Fruit fly (Drosophila melanogaster) whole organism, embryonic: ENCODE data around the gene CG17207.
A peak's percentile ranks its signal among the peaks of the same experiment; 100 is the strongest.

Experiments used
- ATbp ChIP-seq: fragments of 200-800 bp; sonication (Bioruptor generic); optimal IDR thresholded peaks from 2 replicates; lab custom pipeline; 2017; ENCODE audit warnings: missing biosample characterization, mild to moderate bottlenecking, missing genetic modification characterization, missing genetic modification reagents
- BtbVII ChIP-seq: fragments of 200-800 bp; sonication (Bioruptor generic); optimal IDR thresholded peaks from 3 replicates; lab custom pipeline; 2017; ENCODE audit warnings: missing biosample characterization, mild to moderate bottlenecking, missing genetic modification characterization
- CG11093 ChIP-seq: fragments of 200-800 bp; sonication (Bioruptor generic); IDR thresholded peaks from 3 replicates; pipeline ENCODE4 v1.3.6; 2022; ENCODE audit warnings: missing biosample characterization, missing genetic modification characterization
- CG12155 ChIP-seq: fragments of 200-800 bp; sonication (Bioruptor generic); optimal IDR thresholded peaks from 3 replicates; lab custom pipeline; 2016; ENCODE audit warnings: missing biosample characterization, missing genetic modification characterization
- CG12236 ChIP-seq: fragments of 200-800 bp; sonication (Bioruptor generic); optimal IDR thresholded peaks from 2 replicates; lab custom pipeline; 2016; ENCODE audit warnings: missing biosample characterization, missing genetic modification characterization
- CG13894 ChIP-seq: fragments of 200-800 bp; sonication (Bioruptor generic); optimal IDR thresholded peaks from 3 replicates; lab custom pipeline; 2018; ENCODE audit warnings: missing biosample characterization, mild to moderate bottlenecking, missing genetic modification characterization, moderate library complexity
- CG14667 ChIP-seq: fragments of 200-800 bp; sonication (Bioruptor generic); IDR thresholded peaks from 2 replicates; pipeline ENCODE4 v1.3.6; 2022; ENCODE audit warnings: missing biosample characterization, missing genetic modification characterization
- CG15011 ChIP-seq: fragments of 200-800 bp; sonication (Bioruptor generic); optimal IDR thresholded peaks from 3 replicates; lab custom pipeline; 2018; ENCODE audit warnings: missing biosample characterization, mild to moderate bottlenecking, missing genetic modification characterization
- CG15696 ChIP-seq: fragments of 200-800 bp; sonication (Bioruptor generic); optimal IDR thresholded peaks from 2 replicates; lab custom pipeline; 2019; ENCODE audit warnings: missing biosample characterization, mild to moderate bottlenecking, missing genetic modification characterization, moderate library complexity
- CG1832 ChIP-seq: fragments of 200-800 bp; sonication (Bioruptor generic); optimal IDR thresholded peaks from 2 replicates; lab custom pipeline; 2017; ENCODE audit warnings: missing biosample characterization, mild to moderate bottlenecking, missing genetic modification characterization, inconsistent platforms
- CG18619 ChIP-seq: fragments of 200-800 bp; sonication (Bioruptor generic); optimal IDR thresholded peaks from 3 replicates; lab custom pipeline; 2017; ENCODE audit warnings: missing biosample characterization, mild to moderate bottlenecking, missing genetic modification characterization
- CG2202 ChIP-seq: fragments of 200-800 bp; sonication (Bioruptor generic); optimal IDR thresholded peaks from 2 replicates; lab custom pipeline; 2018; ENCODE audit warnings: missing biosample characterization, mild to moderate bottlenecking, missing genetic modification characterization
- CG2712 ChIP-seq: fragments of 200-800 bp; optimal IDR thresholded peaks from 3 replicates; lab custom pipeline; 2019; ENCODE audit warnings: missing biosample characterization, mild to moderate bottlenecking, missing genetic modification characterization, moderate library complexity
- CG31388 ChIP-seq: fragments of 200-800 bp; sonication (Bioruptor generic); optimal IDR thresholded peaks from 2 replicates; lab custom pipeline; 2016; ENCODE audit warnings: missing biosample characterization, missing genetic modification characterization
- CG4424 ChIP-seq: fragments of 200-800 bp; sonication (Bioruptor generic); optimal IDR thresholded peaks from 3 replicates; lab custom pipeline; 2016; ENCODE audit warnings: missing biosample characterization, missing genetic modification characterization
- CG5245 ChIP-seq: fragments of 200-800 bp; sonication (Bioruptor generic); optimal IDR thresholded peaks from 3 replicates; lab custom pipeline; 2016; ENCODE audit warnings: missing biosample characterization, missing genetic modification characterization
- CG6683 ChIP-seq: fragments of 200-800 bp; sonication (Bioruptor generic); optimal IDR thresholded peaks from 2 replicates; lab custom pipeline; 2017; ENCODE audit warnings: missing biosample characterization, mild to moderate bottlenecking, missing genetic modification characterization, missing genetic modification reagents
- CG7556 ChIP-seq: fragments of 200-800 bp; sonication (Bioruptor generic); optimal IDR thresholded peaks from 2 replicates; lab custom pipeline; 2017; ENCODE audit warnings: missing biosample characterization, mild to moderate bottlenecking, missing genetic modification characterization
- CG7745 ChIP-seq: fragments of 200-800 bp; sonication (Bioruptor generic); optimal IDR thresholded peaks from 2 replicates; lab custom pipeline; 2018; ENCODE audit warnings: missing biosample characterization, mild to moderate bottlenecking, missing genetic modification characterization, moderate library complexity
- CG8089 ChIP-seq: fragments of 200-800 bp; sonication (Bioruptor generic); optimal IDR thresholded peaks from 3 replicates; lab custom pipeline; 2016; ENCODE audit warnings: missing biosample characterization, missing genetic modification characterization
- CG8281 ChIP-seq: fragments of 200-800 bp; sonication (Bioruptor generic); optimal IDR thresholded peaks from 2 replicates; lab custom pipeline; 2018; ENCODE audit warnings: missing biosample characterization, mild to moderate bottlenecking, missing genetic modification characterization, moderate library complexity
- CG9797 ChIP-seq: fragments of 200-800 bp; sonication (Bioruptor generic); optimal IDR thresholded peaks from 3 replicates; lab custom pipeline; 2018; ENCODE audit warnings: missing biosample characterization, mild to moderate bottlenecking, missing genetic modification characterization
- Dek ChIP-seq: fragments of 200-800 bp; sonication (Bioruptor generic); optimal IDR thresholded peaks from 3 replicates; lab custom pipeline; 2019; ENCODE audit warnings: missing biosample characterization, mild to moderate bottlenecking, missing genetic modification characterization, moderate library complexity
- Fer2 ChIP-seq: fragments of 200-800 bp; sonication (Bioruptor generic); optimal IDR thresholded peaks from 2 replicates; lab custom pipeline; 2018; ENCODE audit warnings: missing biosample characterization, mild to moderate bottlenecking, missing genetic modification characterization, moderate library complexity
- Hand ChIP-seq: fragments of 200-800 bp; sonication (Bioruptor generic); optimal IDR thresholded peaks from 2 replicates; lab custom pipeline; 2017; ENCODE audit warnings: mild to moderate bottlenecking, missing biosample characterization, missing genetic modification reagents, missing genetic modification characterization
- Hey ChIP-seq: fragments of 200-800 bp; sonication (Bioruptor generic); optimal IDR thresholded peaks from 3 replicates; lab custom pipeline; 2018; ENCODE audit warnings: missing biosample characterization, mild to moderate bottlenecking, missing genetic modification characterization
- NC2β ChIP-seq: fragments of 200-800 bp; sonication (Bioruptor generic); optimal IDR thresholded peaks from 2 replicates; lab custom pipeline; 2016; ENCODE audit warnings: missing biosample characterization, missing genetic modification characterization
- Sin3A ChIP-seq: fragments of >200 bp; optimal IDR thresholded peaks from 2 replicates; lab custom pipeline; 2018
- al ChIP-seq: fragments of 200-800 bp; sonication (Bioruptor generic); IDR thresholded peaks from 2 replicates; pipeline ENCODE4 v1.3.6; 2022; ENCODE audit warnings: missing biosample characterization, missing genetic modification characterization
- bsh ChIP-seq, 2 experiments: fragments of 200-800 bp; sonication (Bioruptor generic); optimal IDR thresholded peaks; 2 replicates each; lab custom pipeline; 2017 to 2018; ENCODE audit warnings: mild to moderate bottlenecking in 2 of 2, missing biosample characterization in 2 of 2, missing genetic modification characterization in 2 of 2, moderate library complexity in 1 of 2
- caup ChIP-seq: fragments of 200-800 bp; sonication (Bioruptor generic); optimal IDR thresholded peaks from 3 replicates; lab custom pipeline; 2017; ENCODE audit warnings: missing biosample characterization, mild to moderate bottlenecking, missing genetic modification characterization, moderate library complexity; ENCODE audit not compliant: severe bottlenecking
- chif ChIP-seq, 2 experiments: fragments of 200-800 bp; sonication (Bioruptor generic); optimal IDR thresholded peaks; 3 replicates each; lab custom pipeline; 2016; ENCODE audit warnings: missing biosample characterization in 2 of 2, missing genetic modification characterization in 2 of 2
- chn ChIP-seq: fragments of 200-800 bp; sonication (Bioruptor generic); optimal IDR thresholded peaks from 2 replicates; lab custom pipeline; 2016; ENCODE audit warnings: missing biosample characterization, missing genetic modification characterization
- crp ChIP-seq, 2 experiments: fragments of 200-800 bp; sonication (Bioruptor generic); optimal IDR thresholded peaks; 2 replicates in 1 of 2; 3 replicates in 1 of 2; lab custom pipeline; 2017; ENCODE audit warnings: missing biosample characterization in 2 of 2, missing genetic modification characterization in 2 of 2, mild to moderate bottlenecking in 1 of 2, moderate library complexity in 1 of 2
- dm ChIP-seq: fragments of 200-800 bp; sonication (Bioruptor generic); optimal IDR thresholded peaks from 3 replicates; lab custom pipeline; 2016; ENCODE audit warnings: missing biosample characterization, missing genetic modification characterization
- esg ChIP-seq: fragments of 200-800 bp; sonication (Bioruptor generic); conservative IDR thresholded peaks from 2 replicates; pipeline ENCODE4 v1.3.6; 2022; ENCODE audit warnings: missing biosample characterization, missing genetic modification characterization
- fd3F ChIP-seq: fragments of 200-800 bp; sonication (Bioruptor generic); optimal IDR thresholded peaks from 2 replicates; lab custom pipeline; 2018; ENCODE audit warnings: missing biosample characterization, mild to moderate bottlenecking, missing genetic modification characterization, moderate library complexity
- gce ChIP-seq: fragments of 200-800 bp; sonication (Bioruptor generic); IDR thresholded peaks from 3 replicates; pipeline ENCODE4 v1.3.6; 2022; ENCODE audit warnings: missing biosample characterization, missing genetic modification characterization
- gcm ChIP-seq: fragments of 200-800 bp; sonication (Bioruptor generic); optimal IDR thresholded peaks from 2 replicates; lab custom pipeline; 2019; ENCODE audit warnings: missing biosample characterization, mild to moderate bottlenecking, missing genetic modification characterization, moderate library complexity
- jumu ChIP-seq: fragments of 200-800 bp; sonication (Bioruptor generic); optimal IDR thresholded peaks from 3 replicates; lab custom pipeline; 2016; ENCODE audit warnings: missing biosample characterization, missing genetic modification characterization
- lilli ChIP-seq: fragments of 200-800 bp; sonication (Bioruptor generic); optimal IDR thresholded peaks from 3 replicates; lab custom pipeline; 2016; ENCODE audit warnings: missing biosample characterization, missing genetic modification characterization
- odd ChIP-seq: fragments of 200-800 bp; sonication (Bioruptor generic); optimal IDR thresholded peaks from 2 replicates; lab custom pipeline; 2017; ENCODE audit warnings: missing biosample characterization, mild to moderate bottlenecking, missing genetic modification characterization
- pb ChIP-seq: fragments of 200-800 bp; sonication (Bioruptor generic); optimal IDR thresholded peaks from 3 replicates; lab custom pipeline; 2016; ENCODE audit warnings: missing biosample characterization, missing genetic modification characterization
- pfk ChIP-seq: fragments of 200-800 bp; sonication (Bioruptor generic); optimal IDR thresholded peaks from 2 replicates; lab custom pipeline; 2018; ENCODE audit warnings: missing biosample characterization, mild to moderate bottlenecking, missing genetic modification characterization, moderate library complexity
- psq ChIP-seq: fragments of 200-800 bp; sonication (Bioruptor generic); optimal IDR thresholded peaks from 2 replicates; lab custom pipeline; 2017; ENCODE audit warnings: missing biosample characterization, missing genetic modification characterization
- pzg ChIP-seq: fragments of 200-800 bp; sonication (Bioruptor generic); optimal IDR thresholded peaks from 3 replicates; lab custom pipeline; 2018; ENCODE audit warnings: missing biosample characterization, mild to moderate bottlenecking, missing genetic modification characterization, moderate library complexity
- ro ChIP-seq: fragments of 200-800 bp; sonication (Bioruptor generic); IDR thresholded peaks from 2 replicates; pipeline ENCODE4 v1.3.6; 2022; ENCODE audit warnings: missing biosample characterization, missing genetic modification characterization
- sc ChIP-seq, 3 experiments: fragments of >200 bp in 2 of 3; fragments of 200-800 bp in 1 of 3; sonication (Bioruptor generic) in 1 of 3; optimal IDR thresholded peaks; 2 replicates in 2 of 3; 3 replicates in 1 of 3; lab custom pipeline; 2017; ENCODE audit warnings: mild to moderate bottlenecking in 1 of 3, missing biosample characterization in 1 of 3, missing genetic modification characterization in 1 of 3, missing genetic modification reagents in 1 of 3
- wek ChIP-seq: fragments of 200-800 bp; sonication (Bioruptor generic); optimal IDR thresholded peaks from 3 replicates; lab custom pipeline; 2018; ENCODE audit warnings: missing biosample characterization, mild to moderate bottlenecking, missing genetic modification characterization, moderate library complexity

CG17207 gene

dm6 chr3R:12402935-12403334, 36.0 kb downstream of the CG17207 start (continued):
- TF ChIP-seq dm (GFP tag; lab: Kevin White, UChicago) = peak; percentile 85
- TF ChIP-seq CG7745 (tag; lab: Kevin White, UChicago) = peak; percentile 92
- peak; percentile 100 for TF ChIP-seq CG15696 (tag; lab: Kevin White, UChicago)
- TF ChIP-seq ro (GFP tag; lab: Robert Waterston, UW) = peak; percentile 63
- peak; percentile 86 for TF ChIP-seq Hey (tag; lab: Kevin White, UChicago)
- peak; percentile 95 to 99 for TF ChIP-seq chif (GFP tag; optimal IDR thresholded peaks at IDR 0.05; lab: Kevin White, UChicago)
- peak; percentile 86 for TF ChIP-seq pb (GFP tag; lab: Kevin White, UChicago)
- TF ChIP-seq sc (optimal IDR thresholded peaks at IDR 0.05; lab: Kevin White, UChicago) = no peak
- peak; percentile 94 for TF ChIP-seq sc (GFP tag; optimal IDR thresholded peaks at IDR 0.05; lab: Kevin White, UChicago)
- peak; percentile 92 for TF ChIP-seq Hand (GFP tag; lab: Kevin White, UChicago)
- TF ChIP-seq CG8089 (GFP tag; lab: Kevin White, UChicago) = peak; percentile 88
- TF ChIP-seq chn (GFP tag; lab: Kevin White, UChicago) = peak; percentile 95
- TF ChIP-seq pzg (GFP tag; lab: Kevin White, UChicago) = peak; percentile 46
- peak; percentile 93 for TF ChIP-seq esg (GFP tag; lab: Robert Waterston, UW)
- TF ChIP-seq CG6683 (GFP tag; lab: Kevin White, UChicago) = peak; percentile 98
- TF ChIP-seq fd3F (GFP tag; lab: Kevin White, UChicago) = peak; percentile 95
- peak; percentile 94 for TF ChIP-seq CG18619 (GFP tag; lab: Kevin White, UChicago)
- TF ChIP-seq CG1832 (GFP tag; lab: Kevin White, UChicago) = no peak
- peak; percentile 94 for TF ChIP-seq CG5245 (GFP tag; lab: Kevin White, UChicago)
- TF ChIP-seq BtbVII = peak; percentile 100
- TF ChIP-seq CG31388 = peak; percentile 97
- peak; percentile 98 for TF ChIP-seq gcm (GFP tag; lab: Kevin White, UChicago)
- TF ChIP-seq CG2712 (tag; lab: Kevin White, UChicago) = peak; percentile 99
- TF ChIP-seq gce = peak; percentile 97
- peak; percentile 97 for TF ChIP-seq CG2202 (tag; lab: Kevin White, UChicago)
- TF ChIP-seq CG14667 (GFP tag; lab: Robert Waterston, UW) = peak; percentile 84
- TF ChIP-seq CG8281 = peak; percentile 91
- peak; percentile 92 for TF ChIP-seq wek (GFP tag; lab: Kevin White, UChicago)
- peak; percentile 99 for TF ChIP-seq NC2β (GFP tag; lab: Kevin White, UChicago)
- TF ChIP-seq lilli (GFP tag; lab: Kevin White, UChicago) = peak; percentile 96
- TF ChIP-seq CG13894 = peak; percentile 99
- peak; percentile 96 for TF ChIP-seq CG12155 (GFP tag; lab: Kevin White, UChicago)
- TF ChIP-seq odd = peak; percentile 96
- peak; percentile 97 for TF ChIP-seq caup
- TF ChIP-seq ATbp = peak; percentile 99
- peak; percentile 79 to 99 for TF ChIP-seq bsh (GFP tag; optimal IDR thresholded peaks at IDR 0.05; lab: Kevin White, UChicago)
- TF ChIP-seq CG4424 (GFP tag; lab: Kevin White, UChicago) = peak; percentile 99
- peak; percentile 94 for TF ChIP-seq CG15011 (GFP tag; lab: Kevin White, UChicago)
- TF ChIP-seq CG12236 (GFP tag; lab: Kevin White, UChicago) = peak; percentile 91
- TF ChIP-seq CG7556 = peak; percentile 95
- TF ChIP-seq jumu (GFP tag; lab: Kevin White, UChicago) = peak; percentile 88
- peak in 1 of 2 experiments; percentile 67 for TF ChIP-seq crp (GFP tag; optimal IDR thresholded peaks at IDR 0.05; lab: Kevin White, UChicago)
- peak; percentile 97 for TF ChIP-seq Fer2 (tag; lab: Kevin White, UChicago)
- peak; percentile 84 for TF ChIP-seq CG11093 (GFP tag; lab: Robert Waterston, UW)
- peak; percentile 76 for TF ChIP-seq pfk (GFP tag; lab: Kevin White, UChicago)
- peak; percentile 87 for TF ChIP-seq psq (GFP tag; lab: Kevin White, UChicago)
- TF ChIP-seq CG9797 (GFP tag; lab: Kevin White, UChicago) = peak; percentile 41
- TF ChIP-seq al (GFP tag; lab: Robert Waterston, UW) = peak; percentile 87
- TF ChIP-seq Dek (tag; lab: Kevin White, UChicago) = peak; percentile 97
- no peak for TF ChIP-seq Sin3A (lab: Kevin White, UChicago)
